Worm (Caenorhabditis elegans) whole organism, L1 larva: ENCODE measurements around the gene C23H3.2.

Experiments
- elt-2 ChIP-seq: sonication (generic microtip); optimal IDR thresholded peaks from 2 replicates; lab custom pipeline; 2016; ENCODE audit warnings: missing genetic modification characterization, mild to moderate bottlenecking, inconsistent platforms, missing compliant biosample characterization, missing genetic modification reagents
- nhr-77 ChIP-seq: fragments of 150-350 bp; optimal IDR thresholded peaks from 2 replicates; lab custom pipeline; 2014; ENCODE audit warnings: missing biosample characterization, missing genetic modification characterization
- ztf-11 ChIP-seq, 2 experiments: sonication (generic microtip); optimal IDR thresholded peaks; 2 replicates each; lab custom pipeline; 2016 to 2017; ENCODE audit warnings: missing genetic modification characterization in 2 of 2, missing biosample characterization in 1 of 2, missing compliant biosample characterization in 1 of 2

DNA sequence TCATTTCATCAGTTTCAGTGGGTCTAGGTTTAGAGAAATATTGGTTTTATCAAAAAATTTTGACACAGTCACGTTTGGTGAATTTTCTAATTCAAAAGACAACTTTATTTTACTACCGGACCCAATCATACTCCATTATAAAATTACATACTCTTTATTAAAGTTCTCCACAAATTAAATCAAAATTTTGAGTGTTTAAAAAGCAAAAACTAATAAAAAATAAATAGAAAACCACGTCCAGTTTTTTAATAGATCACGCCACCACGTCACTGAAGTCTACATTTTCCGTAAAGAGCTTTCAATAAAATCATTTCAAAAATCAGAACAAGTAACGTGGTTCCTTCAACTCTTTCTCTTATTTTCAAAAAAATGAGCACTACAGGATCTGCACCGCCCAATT lies 44.8 kb downstream of the C23H3.2 start, which contains the start of gene txt-1:
- TF ChIP-seq elt-2 (no peak), ztf-11 (tag; optimal IDR thresholded peaks at IDR 0.05; lab: Kevin White, UChicago) (no peak), nhr-77 (tag; lab: Kevin White, UChicago) (no peak)
